Fruit fly (Drosophila melanogaster): ENCODE data around the gene CG4325.

The CG4325 gene

dm6 chrX:2036383-2036782 lies 7.2 kb downstream of the CG4325 start:
- TF ChIP-seq CG1024 (GFP tag; IDR thresholded peaks at IDR 0.05) (no peak), cg (GFP tag; optimal IDR thresholded peaks at IDR 0.05) (peak; percentile 32), bbx (GFP tag; IDR thresholded peaks at IDR 0.05; ENCODE audit: partially characterized antibody) (peak; percentile 41; the same call in 1 of the 2 replicates), CG15479 (GFP tag; optimal IDR thresholded peaks at IDR 0.05) (no peak), chif (GFP tag; optimal IDR thresholded peaks at IDR 0.05) (no peak), CG10543 (GFP tag; optimal IDR thresholded peaks at IDR 0.05) (peak; percentile 89), CG12769 (tag; optimal IDR thresholded peaks at IDR 0.05) (peak; percentile 92), caup (GFP tag; optimal IDR thresholded peaks at IDR 0.05; ENCODE audit: severe bottlenecking) (no peak), CG15514 (GFP tag; optimal IDR thresholded peaks at IDR 0.05) (peak; percentile 7), CG3163 (GFP tag; optimal IDR thresholded peaks at IDR 0.05) (no peak), CG7357 (GFP tag; IDR thresholded peaks at IDR 0.05) (no peak), lola (GFP tag; optimal IDR thresholded peaks at IDR 0.05) (no peak), B-H2 (GFP tag; optimal IDR thresholded peaks at IDR 0.05) (no peak), Med (GFP tag) (peak; percentile 28), kni (GFP tag; optimal IDR thresholded peaks at IDR 0.05) (peak; percentile 69), Drgx (GFP tag; IDR thresholded peaks at IDR 0.05) (peak; percentile 13; the same call in 1 of the 2 replicates), Dbx (GFP tag; IDR thresholded peaks at IDR 0.05) (peak; percentile 17; the same call in 1 of the 3 replicates), CG5180 (GFP tag; optimal IDR thresholded peaks at IDR 0.05) (peak; percentile 74), odd (GFP tag; optimal IDR thresholded peaks at IDR 0.05) (peak; percentile 11), E2f1 (GFP tag; IDR thresholded peaks at IDR 0.05) (no peak), zen2 (GFP tag; IDR thresholded peaks at IDR 0.05; ENCODE audit: partially characterized antibody) (0 out of 3 replicates have a peak, but pooled peaks have one; percentile 23), jigr1 (GFP tag; IDR thresholded peaks at IDR 0.05) (no peak), Neu2 (GFP tag; optimal IDR thresholded peaks at IDR 0.05; ENCODE audit: borderline replicate concordance) (no peak), Taf1 (GFP tag; IDR thresholded peaks at IDR 0.05) (no peak), z (GFP tag; IDR thresholded peaks at IDR 0.05) (no peak), CG8290 (GFP tag; optimal IDR thresholded peaks at IDR 0.05) (no peak), CG8290 (tag; optimal IDR thresholded peaks at IDR 0.05) (peak in 1 of 2 experiments; percentile 56), sd (tag; optimal IDR thresholded peaks at IDR 0.05) (peak; percentile 37), croc (GFP tag; conservative IDR thresholded peaks at IDR 0.05) (no peak), CG17186 (GFP tag; optimal IDR thresholded peaks at IDR 0.05) (no peak), CG17385 (GFP tag; optimal IDR thresholded peaks at IDR 0.05) (peak; percentile 32), ac (GFP tag; optimal IDR thresholded peaks at IDR 0.05) (no peak), CG9876 (GFP tag; optimal IDR thresholded peaks at IDR 0.05) (no peak), pros (GFP tag; optimal IDR thresholded peaks at IDR 0.05) (peak; percentile 13), dysf (GFP tag; IDR thresholded peaks at IDR 0.05) (no peak), chm (GFP tag; IDR thresholded peaks at IDR 0.05) (peak; percentile 43; the same call in 1 of the 2 replicates), wdn (GFP tag; IDR thresholded peaks at IDR 0.05) (0 out of 2 replicates have a peak, but pooled peaks have one; percentile 17), Fer3 (tag; optimal IDR thresholded peaks at IDR 0.05) (no peak), Nf-YC (tag; optimal IDR thresholded peaks at IDR 0.05) (peak; percentile 7), CG8089 (GFP tag; optimal IDR thresholded peaks at IDR 0.05) (no peak), Dad (GFP tag; optimal IDR thresholded peaks at IDR 0.05) (no peak), MTF-1 (GFP tag; optimal IDR thresholded peaks at IDR 0.05; ENCODE audit: borderline replicate concordance) (peak; percentile 16), CG9727 (GFP tag; optimal IDR thresholded peaks at IDR 0.05) (no peak), unpg (GFP tag; optimal IDR thresholded peaks at IDR 0.05) (no peak), YL-1 (GFP tag; optimal IDR thresholded peaks at IDR 0.05) (no peak), bowl (GFP tag; IDR thresholded peaks at IDR 0.05) (0 out of 2 replicates have a peak, but pooled peaks have one; percentile 24), CG11247 (GFP tag; IDR thresholded peaks at IDR 0.05) (no peak), gsb (GFP tag; IDR thresholded peaks at IDR 0.05) (no peak), Deaf1 (tag; optimal IDR thresholded peaks at IDR 0.05) (peak; percentile 98), zf30C (GFP tag; optimal IDR thresholded peaks at IDR 0.05) (no peak)
